Fruit fly (Drosophila melanogaster) whole organism, wandering third instar larva: ENCODE measurements around the gene Mesh1.

Source experiments
- Abd-B ChIP-seq: fragments of >200 bp; optimal IDR thresholded peaks from 2 replicates; lab custom pipeline; 2017; ENCODE audit warnings: missing biosample characterization, missing genetic modification characterization
- Dif ChIP-seq: fragments of 200-275, 200-300 bp; sonication (Bioruptor generic); optimal IDR thresholded peaks from 2 replicates; lab custom pipeline; 2018; ENCODE audit warnings: missing biosample characterization, missing genetic modification characterization; ENCODE audit not compliant: partially characterized antibody
- Hr78 ChIP-seq: fragments of >200 bp; optimal IDR thresholded peaks from 2 replicates; lab custom pipeline; 2017; ENCODE audit warnings: missing biosample characterization, missing genetic modification characterization
- Jra ChIP-seq: sonication (Bioruptor generic); optimal IDR thresholded peaks from 2 replicates; lab custom pipeline; 2016; ENCODE audit warnings: missing biosample characterization, missing genetic modification characterization
- OdsH ChIP-seq: fragments of 200-800 bp; sonication (Bioruptor generic); optimal IDR thresholded peaks from 2 replicates; lab custom pipeline; 2016; ENCODE audit warnings: missing biosample characterization, mild to moderate bottlenecking, missing genetic modification characterization
- Vsx2 ChIP-seq: fragments of 200-300, 225-300 bp; sonication (Bioruptor generic); optimal IDR thresholded peaks from 2 replicates; lab custom pipeline; 2018; ENCODE audit warnings: missing biosample characterization, missing genetic modification characterization; ENCODE audit not compliant: partially characterized antibody
- br ChIP-seq: fragments of 200-800 bp; sonication (Bioruptor generic); optimal IDR thresholded peaks from 2 replicates; lab custom pipeline; 2016; ENCODE audit warnings: missing biosample characterization, missing genetic modification characterization
- fru ChIP-seq: fragments of 200-800 bp; sonication (Bioruptor generic); optimal IDR thresholded peaks from 3 replicates; lab custom pipeline; 2016; ENCODE audit warnings: missing biosample characterization, mild to moderate bottlenecking, missing genetic modification characterization
- h ChIP-seq: fragments of 200-800 bp; sonication (Bioruptor generic); optimal IDR thresholded peaks from 3 replicates; lab custom pipeline; 2016; ENCODE audit warnings: missing biosample characterization, mild to moderate bottlenecking, missing genetic modification characterization
- jim ChIP-seq: fragments of 175-275, 200-325 bp; sonication (Bioruptor generic); optimal IDR thresholded peaks from 2 replicates; lab custom pipeline; 2016; ENCODE audit warnings: missing biosample characterization, mild to moderate bottlenecking, missing genetic modification characterization
- pan ChIP-seq: fragments of >200 bp; optimal IDR thresholded peaks from 2 replicates; lab custom pipeline; 2017
- psq ChIP-seq: fragments of 200-800 bp; sonication (Bioruptor generic); optimal IDR thresholded peaks from 3 replicates; lab custom pipeline; 2017; ENCODE audit warnings: missing biosample characterization, mild to moderate bottlenecking, missing genetic modification characterization, moderate library complexity
- usp ChIP-seq: fragments of >200 bp; optimal IDR thresholded peaks from 2 replicates; lab custom pipeline; 2017; ENCODE audit warnings: missing biosample characterization, missing genetic modification characterization

DNA sequence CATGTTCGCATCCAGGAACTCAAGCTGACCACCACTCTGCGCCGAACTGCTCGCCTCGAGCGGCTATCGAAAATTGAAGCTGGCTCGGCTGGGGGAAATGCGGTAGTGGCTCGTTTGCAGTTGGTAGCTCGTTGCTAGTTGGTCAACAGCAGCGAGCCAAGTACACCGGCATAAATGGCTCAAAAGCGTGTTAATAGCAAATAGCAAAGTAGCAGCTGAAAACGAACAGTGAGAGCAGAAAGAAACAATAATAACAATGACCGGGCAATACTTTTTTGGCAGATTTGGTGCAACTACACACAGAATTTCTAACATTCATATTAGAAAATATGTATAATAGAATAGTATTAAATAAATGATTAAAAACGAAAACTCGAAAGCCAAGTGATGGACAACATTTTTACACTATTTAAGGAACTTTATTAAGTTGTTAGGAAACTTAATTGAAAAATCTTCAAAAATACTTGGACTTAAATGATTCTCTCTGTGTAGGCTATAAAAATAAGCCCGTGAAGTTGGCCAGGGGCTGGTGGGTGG, 25.4 kb upstream of the Mesh1 start, which contains the start of gene CG14507:
- TF ChIP-seq Abd-B (GFP tag; lab: Kevin White, UChicago): no peak
- no peak for TF ChIP-seq OdsH (GFP tag; lab: Kevin White, UChicago)
- no peak for TF ChIP-seq pan (lab: Kevin White, UChicago)
- TF ChIP-seq Vsx2 (GFP tag; lab: Kevin White, UChicago): no peak
- no peak for TF ChIP-seq jim (GFP tag; lab: Kevin White, UChicago)
- TF ChIP-seq Jra: no peak
- no peak for TF ChIP-seq fru (GFP tag; lab: Kevin White, UChicago)
- no peak for TF ChIP-seq Hr78 (GFP tag; lab: Kevin White, UChicago)
- TF ChIP-seq Dif (GFP tag; lab: Kevin White, UChicago): no peak
- TF ChIP-seq psq (GFP tag; lab: Kevin White, UChicago): no peak
- no peak for TF ChIP-seq br
- no peak for TF ChIP-seq h (GFP tag; lab: Kevin White, UChicago)
- TF ChIP-seq usp: no peak
